Fruit fly (Drosophila melanogaster) whole organism, adult: Measurements from ENCODE around the gene Moe.
A peak's percentile ranks its signal among the peaks of the same experiment; 100 is the strongest.

Experiments used
- CG11617 ChIP-seq: fragments of 200-800 bp; sonication (Bioruptor generic); optimal IDR thresholded peaks from 2 replicates; lab custom pipeline; 2017; ENCODE audit warnings: mild to moderate bottlenecking, missing biosample characterization, missing genetic modification reagents, missing genetic modification characterization
- CG12768 ChIP-seq: fragments of 200-800 bp; sonication (Bioruptor generic); optimal IDR thresholded peaks from 2 replicates; lab custom pipeline; 2017; ENCODE audit warnings: missing biosample characterization, missing genetic modification characterization, mild to moderate bottlenecking, moderate library complexity, missing genetic modification reagents
- CG14711 ChIP-seq: fragments of 200-800 bp; sonication (Bioruptor generic); optimal IDR thresholded peaks from 2 replicates; lab custom pipeline; 2018; ENCODE audit warnings: missing biosample characterization, mild to moderate bottlenecking, missing genetic modification characterization, moderate library complexity
- CG1620 ChIP-seq: fragments of 200-800 bp; sonication (Bioruptor generic); optimal IDR thresholded peaks from 2 replicates; lab custom pipeline; 2016; ENCODE audit warnings: missing biosample characterization, missing genetic modification characterization
- CG33017 ChIP-seq: fragments of 200-800 bp; sonication (Bioruptor generic); optimal IDR thresholded peaks from 2 replicates; lab custom pipeline; 2018; ENCODE audit warnings: missing biosample characterization, mild to moderate bottlenecking, missing genetic modification characterization, moderate library complexity
- CG5204 ChIP-seq: fragments of 200-800 bp; sonication (Bioruptor generic); optimal IDR thresholded peaks from 2 replicates; lab custom pipeline; 2016; ENCODE audit warnings: missing biosample characterization, missing genetic modification characterization
- CG7045 ChIP-seq: fragments of 200-800 bp; sonication (Bioruptor generic); optimal IDR thresholded peaks from 2 replicates; lab custom pipeline; 2017; ENCODE audit warnings: missing biosample characterization, mild to moderate bottlenecking, missing genetic modification characterization
- CG7101 ChIP-seq: fragments of 200-800 bp; sonication (Bioruptor generic); optimal IDR thresholded peaks from 2 replicates; lab custom pipeline; 2018; ENCODE audit warnings: missing biosample characterization, mild to moderate bottlenecking, missing genetic modification characterization, moderate library complexity
- Clk ChIP-seq: fragments of 200-800 bp; sonication (Bioruptor generic); optimal IDR thresholded peaks from 2 replicates; lab custom pipeline; 2017; ENCODE audit warnings: missing biosample characterization, missing genetic modification characterization
- Crg-1 ChIP-seq: fragments of 200-800 bp; sonication (Bioruptor generic); optimal IDR thresholded peaks from 2 replicates; lab custom pipeline; 2016; ENCODE audit warnings: missing biosample characterization, missing genetic modification characterization
- Hr96 ChIP-seq: fragments of 200-800 bp; sonication (Bioruptor generic); optimal IDR thresholded peaks from 2 replicates; lab custom pipeline; 2016; ENCODE audit warnings: missing biosample characterization, missing genetic modification characterization
- Mnt ChIP-seq: fragments of 200-800 bp; sonication (Bioruptor generic); optimal IDR thresholded peaks from 2 replicates; lab custom pipeline; 2016; ENCODE audit warnings: missing biosample characterization, mild to moderate bottlenecking, missing genetic modification characterization
- bab1 ChIP-seq: fragments of 200-800 bp; sonication (Bioruptor generic); optimal IDR thresholded peaks from 3 replicates; lab custom pipeline; 2019; ENCODE audit warnings: missing biosample characterization, mild to moderate bottlenecking, missing genetic modification characterization, moderate library complexity
- cic ChIP-seq: fragments of 200-800 bp; sonication (Bioruptor generic); optimal IDR thresholded peaks from 2 replicates; lab custom pipeline; 2017; ENCODE audit warnings: missing biosample characterization, mild to moderate bottlenecking, missing genetic modification characterization, moderate library complexity
- cnc ChIP-seq, 2 experiments: fragments of >200 bp; optimal IDR thresholded peaks; 2 replicates each; lab custom pipeline; 2017
- kay ChIP-seq: fragments of 200-800 bp; sonication (Bioruptor generic); peaks from one replicate; lab custom pipeline; 2016; ENCODE audit warnings: missing biosample characterization, missing genetic modification characterization, borderline replicate concordance
- ovo ChIP-seq: fragments of 200-800 bp; sonication (Bioruptor generic); optimal IDR thresholded peaks from 2 replicates; lab custom pipeline; 2016; ENCODE audit warnings: missing biosample characterization, missing genetic modification characterization
- pad ChIP-seq: fragments of 200-800 bp; sonication (Bioruptor generic); optimal IDR thresholded peaks from 3 replicates; lab custom pipeline; 2017; ENCODE audit warnings: missing biosample characterization, missing genetic modification characterization, mild to moderate bottlenecking, moderate library complexity, missing genetic modification reagents
- tj ChIP-seq: fragments of 200-800 bp; sonication (Bioruptor generic); optimal IDR thresholded peaks from 3 replicates; lab custom pipeline; 2017; ENCODE audit warnings: missing biosample characterization, mild to moderate bottlenecking, missing genetic modification characterization, moderate library complexity
- toe ChIP-seq: fragments of 200-800 bp; sonication (Bioruptor generic); optimal IDR thresholded peaks from 2 replicates; lab custom pipeline; 2016; ENCODE audit warnings: missing biosample characterization, missing genetic modification characterization

Moe gene

dm6 chrX:8896080-8896479 lies 2.1 kb downstream of the Moe start:
- TF ChIP-seq Mnt (GFP tag; lab: Kevin White, UChicago) (no peak), kay (GFP tag; lab: Kevin White, UChicago) (no peak), CG11617 (peak; percentile 23), pad (peak; percentile 72), CG1620 (GFP tag; lab: Kevin White, UChicago) (no peak), CG5204 (GFP tag; lab: Kevin White, UChicago) (no peak), ovo (GFP tag; lab: Kevin White, UChicago) (peak; percentile 16), tj (GFP tag; lab: Kevin White, UChicago) (no peak), Clk (peak; percentile 44), bab1 (peak; percentile 91), CG14711 (tag; lab: Kevin White, UChicago) (peak; percentile 84), Hr96 (no peak), CG7045 (peak; percentile 68), CG7101 (tag; lab: Kevin White, UChicago) (peak; percentile 89), cnc (optimal IDR thresholded peaks at IDR 0.05; lab: Kevin White, UChicago) (no peak), cic (GFP tag; lab: Kevin White, UChicago) (no peak), CG12768 (peak; percentile 67), Crg-1 (GFP tag; lab: Kevin White, UChicago) (peak; percentile 30), CG33017 (peak; percentile 77), toe (GFP tag; lab: Kevin White, UChicago) (no peak)

DNA sequence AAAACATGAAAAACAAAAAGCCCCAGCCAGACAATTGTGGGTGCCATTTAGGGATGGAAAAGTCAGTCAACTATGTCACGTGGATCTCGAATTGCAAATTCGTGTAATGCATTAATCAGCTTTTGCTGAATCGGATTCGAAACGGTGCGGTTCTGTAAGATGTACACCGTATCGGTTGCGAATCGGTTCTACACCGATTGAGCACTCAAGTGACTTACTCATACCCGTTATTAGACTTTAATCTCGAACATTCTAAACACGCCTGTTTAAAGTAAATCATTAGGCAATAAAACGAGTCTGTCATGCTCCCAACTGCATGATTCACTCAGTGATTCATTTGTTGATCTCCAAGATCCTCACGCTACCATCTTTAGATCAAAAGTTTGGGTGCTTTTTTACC lies 2.7 kb downstream of the Moe start:
- TF ChIP-seq cic (GFP tag; lab: Kevin White, UChicago) (no peak), CG33017 (no peak), kay (GFP tag; lab: Kevin White, UChicago) (peak; percentile 49), toe (GFP tag; lab: Kevin White, UChicago) (no peak), CG5204 (GFP tag; lab: Kevin White, UChicago) (no peak), tj (GFP tag; lab: Kevin White, UChicago) (peak; percentile 21)

- no peak for TF ChIP-seq CG1620 (GFP tag; lab: Kevin White, UChicago)
- TF ChIP-seq Crg-1 (GFP tag; lab: Kevin White, UChicago) = no peak
- TF ChIP-seq CG14711 (tag; lab: Kevin White, UChicago) = peak; percentile 71
- TF ChIP-seq CG7101 (tag; lab: Kevin White, UChicago) = peak; percentile 80
- no peak for TF ChIP-seq cnc (optimal IDR thresholded peaks at IDR 0.05; lab: Kevin White, UChicago)
- no peak for TF ChIP-seq toe (GFP tag; lab: Kevin White, UChicago)
- TF ChIP-seq bab1 = peak; percentile 66
- TF ChIP-seq pad = no peak
- TF ChIP-seq Mnt (GFP tag; lab: Kevin White, UChicago) = no peak
- no peak for TF ChIP-seq ovo (GFP tag; lab: Kevin White, UChicago)
- no peak for TF ChIP-seq Hr96
- TF ChIP-seq CG7045 = peak; percentile 23
- no peak for TF ChIP-seq cic (GFP tag; lab: Kevin White, UChicago)
- no peak for TF ChIP-seq CG5204 (GFP tag; lab: Kevin White, UChicago)
- no peak for TF ChIP-seq kay (GFP tag; lab: Kevin White, UChicago)
- TF ChIP-seq CG33017 = no peak
- TF ChIP-seq CG11617 = peak; percentile 34
- TF ChIP-seq Clk = no peak
- TF ChIP-seq CG12768 = no peak
- TF ChIP-seq tj (GFP tag; lab: Kevin White, UChicago) = peak; percentile 76
Observed at dm6 chrX:8895018-8895392, 3.1 kb downstream of the Moe start.

DNA sequence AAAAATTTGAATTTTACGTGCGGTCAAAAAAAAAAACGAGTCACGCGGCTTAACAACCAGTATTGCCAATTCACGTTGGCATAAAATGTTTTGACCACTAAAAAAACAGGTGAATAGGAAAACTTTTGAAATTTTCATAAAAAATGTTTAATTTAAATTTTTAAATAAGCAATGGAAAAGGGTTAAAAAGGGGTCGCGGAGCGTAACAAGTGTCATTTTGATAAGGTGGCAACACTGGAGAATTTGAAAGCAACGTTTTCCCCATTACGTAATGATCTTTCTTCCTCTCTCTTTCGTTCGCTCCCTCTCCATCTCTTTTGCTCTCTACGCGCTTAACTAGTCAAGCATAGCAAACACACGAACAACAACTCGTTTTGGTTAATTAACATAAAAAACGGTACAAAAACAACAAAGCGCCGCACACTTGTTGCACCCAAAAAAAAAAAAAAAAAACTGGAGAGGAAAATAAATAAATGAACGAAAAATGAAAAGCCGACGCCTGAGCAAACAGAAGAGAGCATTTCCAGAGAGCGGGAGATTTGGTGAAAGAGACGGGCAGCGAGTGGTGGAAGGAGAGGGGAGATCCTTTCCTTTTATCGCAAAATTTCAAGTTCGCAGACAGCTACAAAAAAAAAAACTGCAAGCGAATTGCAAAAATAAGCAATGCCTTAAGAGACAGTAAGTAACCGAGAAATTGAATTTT lies 3.7 kb downstream of the Moe start:
- TF ChIP-seq CG5204 (GFP tag; lab: Kevin White, UChicago) = peak; percentile 16
- no peak for TF ChIP-seq tj (GFP tag; lab: Kevin White, UChicago)
- peak; percentile 87 for TF ChIP-seq bab1
- TF ChIP-seq CG33017 = peak; percentile 71
- TF ChIP-seq toe (GFP tag; lab: Kevin White, UChicago) = peak; percentile 38
- peak; percentile 60 for TF ChIP-seq CG11617
- peak; percentile 42 for TF ChIP-seq Crg-1 (GFP tag; lab: Kevin White, UChicago)
- TF ChIP-seq kay (GFP tag; lab: Kevin White, UChicago) = peak; percentile 96
- TF ChIP-seq Clk = peak; percentile 28
- TF ChIP-seq CG1620 (GFP tag; lab: Kevin White, UChicago) = peak; percentile 21
- no peak for TF ChIP-seq CG12768
- TF ChIP-seq CG7101 (tag; lab: Kevin White, UChicago) = peak; percentile 76
- TF ChIP-seq Hr96 = no peak
- peak; percentile 96 for TF ChIP-seq CG14711 (tag; lab: Kevin White, UChicago)
- peak; percentile 15 for TF ChIP-seq Mnt (GFP tag; lab: Kevin White, UChicago)
- TF ChIP-seq pad = peak; percentile 32
- no peak for TF ChIP-seq ovo (GFP tag; lab: Kevin White, UChicago)
- TF ChIP-seq CG7045 = peak; percentile 38

- TF ChIP-seq CG11617 (no peak), Mnt (GFP tag; lab: Kevin White, UChicago) (no peak), CG14711 (tag; lab: Kevin White, UChicago) (no peak), Hr96 (no peak), pad (no peak), Clk (no peak), toe (GFP tag; lab: Kevin White, UChicago) (no peak), CG1620 (GFP tag; lab: Kevin White, UChicago) (no peak), CG33017 (no peak), CG7101 (tag; lab: Kevin White, UChicago) (no peak), CG7045 (no peak), kay (GFP tag; lab: Kevin White, UChicago) (no peak), CG5204 (GFP tag; lab: Kevin White, UChicago) (no peak), bab1 (no peak), Crg-1 (GFP tag; lab: Kevin White, UChicago) (no peak), cic (GFP tag; lab: Kevin White, UChicago) (no peak), cnc (optimal IDR thresholded peaks at IDR 0.05; lab: Kevin White, UChicago) (no peak)
Observed at dm6 chrX:8893378-8893912, 4.7 kb downstream of the Moe start.
